Fruit fly (Drosophila melanogaster): Measurements from ENCODE around the gene Rsph9.

The Rsph9 gene

dm6 chr2L:17427929-17428456, 15.6 kb upstream of the Rsph9 start (continued):
- TF ChIP-seq Sry-δ (GFP tag; optimal IDR thresholded peaks at IDR 0.05) (no peak), CG17612 (GFP tag; IDR thresholded peaks at IDR 0.05) (no peak), B-H2 (GFP tag; optimal IDR thresholded peaks at IDR 0.05) (no peak), CG4854 (GFP tag; optimal IDR thresholded peaks at IDR 0.05) (no peak), PHDP (tag; optimal IDR thresholded peaks at IDR 0.05) (peak; percentile 21), CG32767 (GFP tag; IDR thresholded peaks at IDR 0.05) (peak; percentile 49; the same call in 1 of the 2 replicates), CG12744 (GFP tag; optimal IDR thresholded peaks at IDR 0.05) (no peak), Hr78 (GFP tag; optimal IDR thresholded peaks at IDR 0.05) (peak in 1 of 2 experiments; percentile 24), Poxn (GFP tag; IDR thresholded peaks at IDR 0.05) (no peak), CG11085 (GFP tag; IDR thresholded peaks at IDR 0.05) (no peak), Blimp-1 (GFP tag; optimal IDR thresholded peaks at IDR 0.05) (peak; percentile 7), Lpt (GFP tag; optimal IDR thresholded peaks at IDR 0.05) (no peak), Ssrp (tag; optimal IDR thresholded peaks at IDR 0.05) (no peak), cato (GFP tag; optimal IDR thresholded peaks at IDR 0.05; ENCODE audit: borderline replicate concordance) (no peak), grn (GFP tag; optimal IDR thresholded peaks at IDR 0.05) (peak; percentile 21), CG18262 (tag; optimal IDR thresholded peaks at IDR 0.05) (no peak), MESR4 (GFP tag; optimal IDR thresholded peaks at IDR 0.05) (no peak), Optix (GFP tag; IDR thresholded peaks at IDR 0.05) (no peak), ssp (GFP tag; IDR thresholded peaks at IDR 0.05) (no peak), CG17359 (tag; optimal IDR thresholded peaks at IDR 0.05) (peak; percentile 15), sens (GFP tag) (peak; percentile 59), pho (GFP tag; optimal IDR thresholded peaks at IDR 0.05) (no peak), br (optimal IDR thresholded peaks at IDR 0.05) (no peak), CG16813 (GFP tag; IDR thresholded peaks at IDR 0.05; ENCODE audit: partially characterized antibody) (no peak), GATAe (GFP tag; conservative IDR thresholded peaks at IDR 0.05) (no peak), CG12219 (GFP tag; optimal IDR thresholded peaks at IDR 0.05) (peak; percentile 21), ac (GFP tag; optimal IDR thresholded peaks at IDR 0.05) (no peak), zf30C (GFP tag; optimal IDR thresholded peaks at IDR 0.05) (no peak), CG10543 (GFP tag; optimal IDR thresholded peaks at IDR 0.05) (peak; percentile 73), D19A (tag; optimal IDR thresholded peaks at IDR 0.05) (no peak), CG15269 (tag; optimal IDR thresholded peaks at IDR 0.05) (peak; percentile 38), CG30403 (GFP tag; optimal IDR thresholded peaks at IDR 0.05) (no peak), Scr (GFP tag; IDR thresholded peaks at IDR 0.05; ENCODE audit: partially characterized antibody) (no peak), CG2889 (GFP tag; IDR thresholded peaks at IDR 0.05) (no peak), Hr39 (optimal IDR thresholded peaks at IDR 0.05) (no peak), sug (tag; optimal IDR thresholded peaks at IDR 0.05) (peak; percentile 29), CG30020 (tag; optimal IDR thresholded peaks at IDR 0.05) (no peak), Chrac-16 (GFP tag; optimal IDR thresholded peaks at IDR 0.05) (no peak), CG13894 (tag; optimal IDR thresholded peaks at IDR 0.05) (no peak), CG1024 (GFP tag; IDR thresholded peaks at IDR 0.05) (0 out of 2 replicates have a peak, but pooled peaks have one; percentile 35), btn (GFP tag; optimal IDR thresholded peaks at IDR 0.05) (no peak), CG6854 (GFP tag; optimal IDR thresholded peaks at IDR 0.05) (no peak), Dip3 (GFP tag; optimal IDR thresholded peaks at IDR 0.05) (no peak), Dip2 (GFP tag; IDR thresholded peaks at IDR 0.05) (no peak), Hmr (GFP tag; optimal IDR thresholded peaks at IDR 0.05) (no peak), her (GFP tag; optimal IDR thresholded peaks at IDR 0.05) (no peak), mirr (GFP tag; optimal IDR thresholded peaks at IDR 0.05) (peak; percentile 18), CG9727 (GFP tag; optimal IDR thresholded peaks at IDR 0.05) (no peak), CG9437 (GFP tag; optimal IDR thresholded peaks at IDR 0.05) (peak; percentile 89), mld (GFP tag; IDR thresholded peaks at IDR 0.05; ENCODE audit: partially characterized antibody) (0 out of 3 replicates have a peak, but pooled peaks have one; percentile 26), cg (GFP tag; optimal IDR thresholded peaks at IDR 0.05) (peak; percentile 71)
